Worm (Caenorhabditis elegans): Measurements from ENCODE around the gene Y105C5A.1274.

DNA sequence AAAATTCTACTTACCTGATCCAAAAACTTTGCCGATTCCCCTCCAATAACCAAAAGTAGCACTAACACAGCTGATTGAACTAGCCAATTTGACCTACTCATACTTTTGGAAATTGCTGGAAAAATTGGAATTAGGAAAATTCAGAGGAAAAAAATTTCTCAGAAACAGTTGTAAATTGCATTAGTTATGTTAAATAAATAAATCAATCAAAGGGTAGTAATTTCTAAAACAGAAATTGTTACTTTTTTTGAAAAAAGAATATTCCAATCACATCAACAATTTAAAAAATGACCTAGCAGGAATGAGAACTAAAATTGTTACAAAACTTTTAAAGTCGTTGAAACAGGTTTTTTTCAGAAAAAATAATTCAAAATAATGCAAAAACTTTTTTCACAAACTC lies 17.6 kb upstream of the Y105C5A.1274 start, which contains the start of gene Y105C5A.8:
- TF ChIP-seq ztf-4 (tag; optimal IDR thresholded peaks at IDR 0.05) (no peak), ama-1 (optimal IDR thresholded peaks at IDR 0.05) (no peak), blmp-1 (tag; optimal IDR thresholded peaks at IDR 0.05) (no peak)
